Worm (Caenorhabditis elegans): ENCODE measurements around the gene lir-3.

- TF ChIP-seq ztf-11 (tag; optimal IDR thresholded peaks at IDR 0.05) (no peak), egl-5 (tag; optimal IDR thresholded peaks at IDR 0.05) (no peak), nfya-1 (tag; optimal IDR thresholded peaks at IDR 0.05; ENCODE audit: insufficient read depth) (no peak), elt-3 (tag; optimal IDR thresholded peaks at IDR 0.05) (no peak), ama-1 (optimal IDR thresholded peaks at IDR 0.05) (no peak), unc-62 (GFP tag; optimal IDR thresholded peaks at IDR 0.05) (no peak), elt-1 (tag; optimal IDR thresholded peaks at IDR 0.05) (no peak), snpc-4 (tag; optimal IDR thresholded peaks at IDR 0.05) (no peak)
Measured at ce11 chrII:11204731-11205130, 20.1 kb upstream of the lir-3 start.

Data from whole organism, L3 larva.